Fruit fly (Drosophila melanogaster): Measurements from ENCODE around the gene Sh.

The Sh gene

dm6 chrX:18090333-18090732 is 27.3 kb upstream of the Sh start, which contains the start of gene Swt1:
Gene Swt1, minus strand, starts transcription at chrX:18090509.
- TF ChIP-seq scrt (GFP tag; optimal IDR thresholded peaks at IDR 0.05) = no peak
- TF ChIP-seq CG2875 (GFP tag; optimal IDR thresholded peaks at IDR 0.05) = no peak
- TF ChIP-seq CG9215 (GFP tag; IDR thresholded peaks at IDR 0.05) = no peak
- no peak for TF ChIP-seq pum (GFP tag; optimal IDR thresholded peaks at IDR 0.05)
- no peak for TF ChIP-seq Six4 (GFP tag; optimal IDR thresholded peaks at IDR 0.05)
- TF ChIP-seq bbx (GFP tag; IDR thresholded peaks at IDR 0.05; ENCODE audit: partially characterized antibody) = peak; percentile 92
- peak; percentile 93 for TF ChIP-seq CG16813 (GFP tag; IDR thresholded peaks at IDR 0.05; ENCODE audit: partially characterized antibody)
- TF ChIP-seq ranshi (GFP tag; IDR thresholded peaks at IDR 0.05) = no peak
- peak; percentile 53 for TF ChIP-seq pzg (GFP tag; optimal IDR thresholded peaks at IDR 0.05)
- peak; percentile 86 for TF ChIP-seq CG7963 (GFP tag; IDR thresholded peaks at IDR 0.05; ENCODE audit: partially characterized antibody)
- TF ChIP-seq Atf3 (GFP tag; optimal IDR thresholded peaks at IDR 0.05) = no peak
- peak; percentile 75 for TF ChIP-seq nerfin-2 (GFP tag; IDR thresholded peaks at IDR 0.05; ENCODE audit: partially characterized antibody)
- peak; percentile 32 for TF ChIP-seq stwl (tag; optimal IDR thresholded peaks at IDR 0.05)
- no peak for TF ChIP-seq Tbp (GFP tag; optimal IDR thresholded peaks at IDR 0.05)
- TF ChIP-seq MESR4 (GFP tag; optimal IDR thresholded peaks at IDR 0.05) = peak; percentile 71
- no peak for TF ChIP-seq z (GFP tag; IDR thresholded peaks at IDR 0.05)
- TF ChIP-seq sens (GFP tag) = peak; percentile 52
- no peak for TF ChIP-seq usp (GFP tag; optimal IDR thresholded peaks at IDR 0.05)
- peak; percentile 87 for TF ChIP-seq hbn (GFP tag; IDR thresholded peaks at IDR 0.05; ENCODE audit: partially characterized antibody)
- TF ChIP-seq CG14860 (GFP tag; IDR thresholded peaks at IDR 0.05; ENCODE audit: partially characterized antibody) = peak; percentile 89
- peak; percentile 78 for TF ChIP-seq ato (GFP tag; IDR thresholded peaks at IDR 0.05; ENCODE audit: partially characterized antibody)
- no peak for TF ChIP-seq ash1 (GFP tag; optimal IDR thresholded peaks at IDR 0.05)
- no peak for TF ChIP-seq CG4360 (GFP tag; IDR thresholded peaks at IDR 0.05)
- TF ChIP-seq seq (GFP tag; IDR thresholded peaks at IDR 0.05) = no peak
- TF ChIP-seq CG7271 (tag; optimal IDR thresholded peaks at IDR 0.05) = no peak
- TF ChIP-seq so (GFP tag; IDR thresholded peaks at IDR 0.05) = no peak
- peak; percentile 90 for TF ChIP-seq knrl (GFP tag; IDR thresholded peaks at IDR 0.05; ENCODE audit: partially characterized antibody)
- no peak for TF ChIP-seq yki (optimal IDR thresholded peaks at IDR 0.05)
- TF ChIP-seq CG17359 (tag; optimal IDR thresholded peaks at IDR 0.05) = no peak
- peak; percentile 43 for TF ChIP-seq CG4617 (GFP tag; optimal IDR thresholded peaks at IDR 0.05; ENCODE audit: borderline replicate concordance)
- peak; percentile 74 for TF ChIP-seq tna (GFP tag; IDR thresholded peaks at IDR 0.05; ENCODE audit: partially characterized antibody)
- TF ChIP-seq CrebB (tag; optimal IDR thresholded peaks at IDR 0.05) = no peak
- peak; percentile 81 for TF ChIP-seq Med (GFP tag)
- TF ChIP-seq CG14965 (GFP tag; optimal IDR thresholded peaks at IDR 0.05; ENCODE audit: borderline replicate concordance) = no peak
- peak; percentile 81 for TF ChIP-seq BEAF-32 (GFP tag; optimal IDR thresholded peaks at IDR 0.05)
- TF ChIP-seq NfI (GFP tag; optimal IDR thresholded peaks at IDR 0.05) = no peak
- TF ChIP-seq wor (GFP tag; IDR thresholded peaks at IDR 0.05) = no peak
- no peak for TF ChIP-seq cas (GFP tag; IDR thresholded peaks at IDR 0.05)
- peak; percentile 92 for TF ChIP-seq Scr (GFP tag; IDR thresholded peaks at IDR 0.05; ENCODE audit: partially characterized antibody)
- TF ChIP-seq CG32767 (GFP tag; IDR thresholded peaks at IDR 0.05) = no peak
- no peak for TF ChIP-seq CG33557 (GFP tag; optimal IDR thresholded peaks at IDR 0.05)
- TF ChIP-seq Sry-δ (GFP tag; optimal IDR thresholded peaks at IDR 0.05) = peak; percentile 81
- peak; percentile 36; the same call in 1 of the 3 replicates for TF ChIP-seq Dbx (GFP tag; IDR thresholded peaks at IDR 0.05)
- TF ChIP-seq ci (GFP tag; IDR thresholded peaks at IDR 0.05) = no peak
- peak; percentile 39 for TF ChIP-seq CG2116 (GFP tag; optimal IDR thresholded peaks at IDR 0.05)
- no peak for TF ChIP-seq klu (GFP tag; IDR thresholded peaks at IDR 0.05)
- TF ChIP-seq CG10366 (GFP tag; IDR thresholded peaks at IDR 0.05) = no peak
- no peak for TF ChIP-seq p53 (GFP tag; optimal IDR thresholded peaks at IDR 0.05)
- TF ChIP-seq crol (GFP tag; IDR thresholded peaks at IDR 0.05) = no peak
- TF ChIP-seq jumu (GFP tag; optimal IDR thresholded peaks at IDR 0.05) = no peak
- TF ChIP-seq Dref (GFP tag; IDR thresholded peaks at IDR 0.05) = peak; percentile 95

Data from whole organism, embryonic.